Fruit fly (Drosophila melanogaster): ENCODE results near the gene CG44014.

Gene CG44014

dm6 chr3R:15473360-15473938, 35.2 kb downstream of the CG44014 start:
- TF ChIP-seq CG12605 (GFP tag; IDR thresholded peaks at IDR 0.05) = no peak
- TF ChIP-seq D1 (tag; optimal IDR thresholded peaks at IDR 0.05) = no peak
- TF ChIP-seq CG10348 (GFP tag; IDR thresholded peaks at IDR 0.05) = no peak
- no peak for TF ChIP-seq CG9948 (tag; optimal IDR thresholded peaks at IDR 0.05)
- TF ChIP-seq CG8159 (tag; optimal IDR thresholded peaks at IDR 0.05) = no peak
- TF ChIP-seq CG32121 (GFP tag; IDR thresholded peaks at IDR 0.05) = no peak
- TF ChIP-seq rn (GFP tag; IDR thresholded peaks at IDR 0.05) = no peak
- no peak for TF ChIP-seq fd96Ca (GFP tag; IDR thresholded peaks at IDR 0.05)
- TF ChIP-seq gl (tag; optimal IDR thresholded peaks at IDR 0.05) = no peak
- TF ChIP-seq CG34367 (tag; optimal IDR thresholded peaks at IDR 0.05) = no peak
- TF ChIP-seq CG4496 (GFP tag; IDR thresholded peaks at IDR 0.05) = no peak
- no peak for TF ChIP-seq EcR (GFP tag; optimal IDR thresholded peaks at IDR 0.05)
- no peak for TF ChIP-seq CG8301 (tag; optimal IDR thresholded peaks at IDR 0.05)
- no peak for TF ChIP-seq CG14655 (GFP tag; optimal IDR thresholded peaks at IDR 0.05)

- no peak for TF ChIP-seq gl (tag; optimal IDR thresholded peaks at IDR 0.05)
- TF ChIP-seq Pif1A (GFP tag; optimal IDR thresholded peaks at IDR 0.05) = no peak
- TF ChIP-seq EcR (GFP tag; optimal IDR thresholded peaks at IDR 0.05) = no peak
- TF ChIP-seq CG8159 (tag; optimal IDR thresholded peaks at IDR 0.05) = no peak
- no peak for TF ChIP-seq CG13204 (GFP tag; optimal IDR thresholded peaks at IDR 0.05)
- peak; percentile 40 for TF ChIP-seq CG14655 (GFP tag; optimal IDR thresholded peaks at IDR 0.05)
- no peak for TF ChIP-seq Pif1B (GFP tag; optimal IDR thresholded peaks at IDR 0.05)
- no peak; the same call in 2 of the 3 replicates for TF ChIP-seq CG4496 (GFP tag; IDR thresholded peaks at IDR 0.05)
- TF ChIP-seq CG12605 (GFP tag; IDR thresholded peaks at IDR 0.05) = peak; percentile 45
- TF ChIP-seq CG32121 (GFP tag; IDR thresholded peaks at IDR 0.05) = peak; percentile 50
- TF ChIP-seq CG8301 (tag; optimal IDR thresholded peaks at IDR 0.05) = peak; percentile 6
- no peak for TF ChIP-seq rn (GFP tag; IDR thresholded peaks at IDR 0.05)
- peak; percentile 54; the same call in 1 of the 2 replicates for TF ChIP-seq Ets98B (GFP tag; IDR thresholded peaks at IDR 0.05)
- no peak for TF ChIP-seq CG9948 (tag; optimal IDR thresholded peaks at IDR 0.05)
Measured at dm6 chr3R:15472753-15473212, 35.9 kb downstream of the CG44014 start.

- TF ChIP-seq CG13204 (GFP tag; optimal IDR thresholded peaks at IDR 0.05) (no peak), CG32121 (GFP tag; IDR thresholded peaks at IDR 0.05) (no peak), CG14655 (GFP tag; optimal IDR thresholded peaks at IDR 0.05) (no peak), CG8301 (tag; optimal IDR thresholded peaks at IDR 0.05) (no peak), CG15710 (tag; optimal IDR thresholded peaks at IDR 0.05) (no peak), rn (GFP tag; IDR thresholded peaks at IDR 0.05) (no peak), CG17806 (tag; optimal IDR thresholded peaks at IDR 0.05) (no peak), fd96Ca (GFP tag; IDR thresholded peaks at IDR 0.05) (no peak), gl (tag; optimal IDR thresholded peaks at IDR 0.05) (no peak), Pif1B (GFP tag; optimal IDR thresholded peaks at IDR 0.05) (no peak), CG9948 (tag; optimal IDR thresholded peaks at IDR 0.05) (no peak), EcR (GFP tag; optimal IDR thresholded peaks at IDR 0.05) (no peak), CG10348 (GFP tag; IDR thresholded peaks at IDR 0.05) (no peak), Snoo (tag; optimal IDR thresholded peaks at IDR 0.05) (no peak), CG4496 (GFP tag; IDR thresholded peaks at IDR 0.05) (no peak), Pif1A (GFP tag; optimal IDR thresholded peaks at IDR 0.05) (no peak), CG12605 (GFP tag; IDR thresholded peaks at IDR 0.05) (no peak), CG8159 (tag; optimal IDR thresholded peaks at IDR 0.05) (no peak), Ets98B (GFP tag; IDR thresholded peaks at IDR 0.05) (no peak), D1 (tag; optimal IDR thresholded peaks at IDR 0.05) (no peak)
Measured at dm6 chr3R:15471742-15472141, 36.9 kb downstream of the CG44014 start.

- TF ChIP-seq CG14655 (GFP tag; optimal IDR thresholded peaks at IDR 0.05) (no peak), Snoo (tag; optimal IDR thresholded peaks at IDR 0.05) (no peak), CG32121 (GFP tag; IDR thresholded peaks at IDR 0.05) (no peak), Pif1B (GFP tag; optimal IDR thresholded peaks at IDR 0.05) (no peak), CG8159 (tag; optimal IDR thresholded peaks at IDR 0.05) (no peak), D1 (tag; optimal IDR thresholded peaks at IDR 0.05) (no peak), gl (tag; optimal IDR thresholded peaks at IDR 0.05) (no peak), EcR (GFP tag; optimal IDR thresholded peaks at IDR 0.05) (no peak), CG13204 (GFP tag; optimal IDR thresholded peaks at IDR 0.05) (no peak), CG8301 (tag; optimal IDR thresholded peaks at IDR 0.05) (no peak), CG17806 (tag; optimal IDR thresholded peaks at IDR 0.05) (no peak), CG34367 (tag; optimal IDR thresholded peaks at IDR 0.05) (no peak), CG4496 (GFP tag; IDR thresholded peaks at IDR 0.05) (no peak), CG15710 (tag; optimal IDR thresholded peaks at IDR 0.05) (no peak), rn (GFP tag; IDR thresholded peaks at IDR 0.05) (no peak), CG12605 (GFP tag; IDR thresholded peaks at IDR 0.05) (no peak), fd96Ca (GFP tag; IDR thresholded peaks at IDR 0.05) (no peak), CG10348 (GFP tag; IDR thresholded peaks at IDR 0.05) (no peak), Ets98B (GFP tag; IDR thresholded peaks at IDR 0.05) (no peak)
Measured at dm6 chr3R:15467991-15468764, 40.5 kb downstream of the CG44014 start.

dm6 chr3R:15463172-15463571, 45.5 kb downstream of the CG44014 start:
- no peak for TF ChIP-seq CG12605 (GFP tag; IDR thresholded peaks at IDR 0.05)
- no peak for TF ChIP-seq Pif1A (GFP tag; optimal IDR thresholded peaks at IDR 0.05)
- no peak for TF ChIP-seq D1 (tag; optimal IDR thresholded peaks at IDR 0.05)
- peak; percentile 94 for TF ChIP-seq EcR (GFP tag; optimal IDR thresholded peaks at IDR 0.05)
- TF ChIP-seq Snoo (tag; optimal IDR thresholded peaks at IDR 0.05) = no peak
- TF ChIP-seq fd96Ca (GFP tag; IDR thresholded peaks at IDR 0.05) = no peak
- TF ChIP-seq CG14655 (GFP tag; optimal IDR thresholded peaks at IDR 0.05) = no peak
- no peak for TF ChIP-seq Ets98B (GFP tag; IDR thresholded peaks at IDR 0.05)
- peak; percentile 29 for TF ChIP-seq CG13204 (GFP tag; optimal IDR thresholded peaks at IDR 0.05)
- no peak for TF ChIP-seq CG8159 (tag; optimal IDR thresholded peaks at IDR 0.05)
- TF ChIP-seq CG10348 (GFP tag; IDR thresholded peaks at IDR 0.05) = no peak
- TF ChIP-seq gl (tag; optimal IDR thresholded peaks at IDR 0.05) = no peak
